Worm (Caenorhabditis elegans) whole organism, young adult: ENCODE measurements around the gene ciao-2B.

Source experiments
- C06A6.2 ChIP-seq: fragments of 200-800 bp; sonication (Bioruptor generic); conservative IDR thresholded peaks from 2 replicates; pipeline ENCODE4 v1.3.6; 2022; ENCODE audit warnings: missing genetic modification characterization, missing compliant biosample characterization
- C17E4.6 ChIP-seq: fragments of 200-800 bp; sonication (Bioruptor generic); IDR thresholded peaks from 2 replicates; pipeline ENCODE4 v1.3.6; 2022; ENCODE audit warnings: missing genetic modification reagents, missing genetic modification characterization, missing compliant biosample characterization
- ama-1 ChIP-seq, 3 experiments: fragments of 150-350 bp in 1 of 3; sonication (generic microtip) in 2 of 3; optimal IDR thresholded peaks; 2 replicates each; lab custom pipeline; 2014 to 2018; ENCODE audit warnings: missing biosample characterization in 2 of 3, missing genetic modification characterization in 2 of 3, missing genetic modification reagents in 2 of 3
- attf-3 ChIP-seq: fragments of 200-800 bp; sonication (Bioruptor generic); conservative IDR thresholded peaks from 2 replicates; pipeline ENCODE4 v1.3.6; 2022; ENCODE audit warnings: missing genetic modification reagents, missing genetic modification characterization, missing compliant biosample characterization
- ceh-27 ChIP-seq: fragments of 200-800 bp; sonication (Bioruptor generic); optimal IDR thresholded peaks from 2 replicates; lab custom pipeline; 2018; ENCODE audit warnings: mild to moderate bottlenecking, missing genetic modification characterization, moderate library complexity, missing compliant biosample characterization
- ceh-91 ChIP-seq: fragments of 200-800 bp; sonication (Bioruptor generic); IDR thresholded peaks from 2 replicates; pipeline ENCODE4 v1.3.6; 2022; ENCODE audit warnings: missing genetic modification reagents, missing genetic modification characterization, missing compliant biosample characterization
- efl-1 ChIP-seq: fragments of 150-350 bp; optimal IDR thresholded peaks from 2 replicates; lab custom pipeline; 2014; ENCODE audit warnings: missing biosample characterization, missing genetic modification reagents, missing genetic modification characterization
- nfya-1 ChIP-seq: sonication (generic microtip); optimal IDR thresholded peaks from 2 replicates; lab custom pipeline; 2017; ENCODE audit warnings: antibody characterized with exemption, missing compliant biosample characterization, missing genetic modification characterization, borderline replicate concordance; ENCODE audit not compliant: insufficient read depth
- nfya-2 ChIP-seq: fragments of 200-800 bp; sonication (Bioruptor generic); IDR thresholded peaks from 2 replicates; pipeline ENCODE4 v1.3.6; 2022; ENCODE audit warnings: missing genetic modification reagents, missing genetic modification characterization, missing compliant biosample characterization

- TF ChIP-seq C17E4.6 (GFP tag; lab: Robert Waterston, UW) (no peak), attf-3 (GFP tag; lab: Robert Waterston, UW) (no peak), nfya-2 (GFP tag; lab: Robert Waterston, UW) (no peak), C06A6.2 (GFP tag; lab: Robert Waterston, UW) (no peak), ceh-27 (no peak), efl-1 (GFP tag; lab: Kevin White, UChicago) (no peak), nfya-1 (tag; lab: Kevin White, UChicago) (no peak), ceh-91 (no peak), ama-1 (optimal IDR thresholded peaks at IDR 0.05; lab: Kevin White, UChicago) (no peak), ama-1 (GFP tag; optimal IDR thresholded peaks at IDR 0.05; lab: Kevin White, UChicago) (no peak)
Measured at ce11 chrIII:13484024-13484423, 44.7 kb upstream of the ciao-2B start, which contains the start of gene acc-4.
